Worm (Caenorhabditis elegans) whole organism, L1 larva: ENCODE measurements around the gene zig-12.

Experiments used
- C04F5.9 ChIP-seq: sonication (generic microtip); optimal IDR thresholded peaks from 2 replicates; lab custom pipeline; 2016; ENCODE audit warnings: missing genetic modification characterization, missing compliant biosample characterization
- C34B4.2 ChIP-seq: sonication (generic microtip); optimal IDR thresholded peaks from 2 replicates; lab custom pipeline; 2017; ENCODE audit warnings: mild to moderate bottlenecking, missing genetic modification characterization, missing compliant biosample characterization
- Y116A8C.19 ChIP-seq: sonication (generic microtip); optimal IDR thresholded peaks from 2 replicates; lab custom pipeline; 2016; ENCODE audit warnings: missing compliant biosample characterization, missing genetic modification characterization, borderline replicate concordance
- aha-1 ChIP-seq: fragments of 150-350 bp; optimal IDR thresholded peaks from 2 replicates; lab custom pipeline; 2014; ENCODE audit warnings: missing biosample characterization, missing genetic modification characterization
- ama-1 ChIP-seq: fragments of 150-350 bp; optimal IDR thresholded peaks from 2 replicates; lab custom pipeline; 2014
- blmp-1 ChIP-seq: fragments of 150-350 bp; optimal IDR thresholded peaks from 2 replicates; lab custom pipeline; 2014; ENCODE audit warnings: missing biosample characterization, missing genetic modification characterization
- ceh-63 ChIP-seq: fragments of 200-800 bp; sonication (Bioruptor generic); optimal IDR thresholded peaks from 2 replicates; lab custom pipeline; 2018; ENCODE audit warnings: mild to moderate bottlenecking, missing genetic modification characterization, missing compliant biosample characterization
- ceh-8 ChIP-seq: fragments of 200-800 bp; sonication (Bioruptor generic); optimal IDR thresholded peaks from 2 replicates; lab custom pipeline; 2018; ENCODE audit warnings: mild to moderate bottlenecking, missing genetic modification characterization, moderate library complexity, missing compliant biosample characterization
- ceh-88 ChIP-seq: fragments of 200-800 bp; sonication (Bioruptor generic); IDR thresholded peaks from 2 replicates; pipeline ENCODE4 v1.3.6; 2022; ENCODE audit warnings: missing genetic modification characterization, missing compliant biosample characterization
- ceh-90 ChIP-seq: sonication (generic microtip); optimal IDR thresholded peaks from 2 replicates; lab custom pipeline; 2016; ENCODE audit warnings: missing genetic modification characterization, missing compliant biosample characterization
- ces-1 ChIP-seq: fragments of 150-350 bp; optimal IDR thresholded peaks from 2 replicates; lab custom pipeline; 2014; ENCODE audit warnings: missing biosample characterization, missing genetic modification reagents, missing genetic modification characterization
- egl-13 ChIP-seq: sonication (generic microtip); optimal IDR thresholded peaks from 2 replicates; lab custom pipeline; 2016; ENCODE audit warnings: missing genotype, missing genetic modification reagents, missing genetic modification characterization, missing compliant biosample characterization
- egl-27 ChIP-seq, 2 experiments: fragments of 150-350 bp in 1 of 2; sonication (generic microtip); optimal IDR thresholded peaks; 3 replicates each; lab custom pipeline; 2017 to 2018; ENCODE audit warnings: missing biosample characterization in 2 of 2, missing genetic modification characterization in 2 of 2, missing genetic modification reagents in 2 of 2
- fos-1 ChIP-seq: fragments of 150-350 bp; optimal IDR thresholded peaks from 2 replicates; lab custom pipeline; 2014; ENCODE audit warnings: missing biosample characterization, missing genetic modification characterization
- hlh-17 ChIP-seq: fragments of 200-800 bp; sonication (Bioruptor generic); optimal IDR thresholded peaks from 2 replicates; lab custom pipeline; 2018; ENCODE audit warnings: missing genetic modification characterization, mild to moderate bottlenecking, missing compliant biosample characterization, moderate library complexity, borderline replicate concordance
- hlh-4 ChIP-seq: sonication (generic microtip); optimal IDR thresholded peaks from 2 replicates; lab custom pipeline; 2016; ENCODE audit warnings: mild to moderate bottlenecking, missing genetic modification characterization, missing compliant biosample characterization
- irx-1 ChIP-seq: sonication (generic microtip); optimal IDR thresholded peaks from 2 replicates; lab custom pipeline; 2016; ENCODE audit warnings: missing genetic modification characterization, missing compliant biosample characterization
- jun-1 ChIP-seq: fragments of 150-350 bp; optimal IDR thresholded peaks from 2 replicates; lab custom pipeline; 2014; ENCODE audit warnings: missing biosample characterization, missing genetic modification reagents, missing genetic modification characterization
- lin-13 ChIP-seq: fragments of 150-350 bp; optimal IDR thresholded peaks from 2 replicates; lab custom pipeline; 2014; ENCODE audit warnings: missing biosample characterization, missing genetic modification reagents, missing genetic modification characterization
- lin-14 ChIP-seq: fragments of 200-800 bp; sonication (Bioruptor generic); optimal IDR thresholded peaks from 2 replicates; lab custom pipeline; 2018; ENCODE audit warnings: mild to moderate bottlenecking, missing genetic modification characterization, moderate library complexity, missing compliant biosample characterization
- lin-15B ChIP-seq: fragments of 150-350 bp; sonication (generic microtip); optimal IDR thresholded peaks from 3 replicates; lab custom pipeline; 2014; ENCODE audit warnings: missing biosample characterization, missing genetic modification characterization
- lin-35 ChIP-seq, 2 experiments: fragments of 150-350 bp; optimal IDR thresholded peaks; 2 replicates each; lab custom pipeline; 2014; ENCODE audit warnings: missing biosample characterization in 2 of 2, missing genetic modification characterization in 2 of 2, missing genetic modification reagents in 2 of 2
- lin-39 ChIP-seq: fragments of 150-350 bp; optimal IDR thresholded peaks from 2 replicates; lab custom pipeline; 2014; ENCODE audit warnings: missing biosample characterization, missing genetic modification reagents, missing genetic modification characterization
- lsy-2 ChIP-seq, 2 experiments: fragments of 150-350 bp; optimal IDR thresholded peaks; 2 replicates each; lab custom pipeline; 2014; ENCODE audit warnings: missing biosample characterization in 2 of 2, missing genetic modification characterization in 2 of 2
- mep-1 ChIP-seq: fragments of 150-350 bp; optimal IDR thresholded peaks from 2 replicates; lab custom pipeline; 2014; ENCODE audit warnings: missing biosample characterization, missing genetic modification characterization
- nhr-11 ChIP-seq: fragments of 150-350 bp; optimal IDR thresholded peaks from 2 replicates; lab custom pipeline; 2014; ENCODE audit warnings: missing biosample characterization, missing genetic modification characterization
- nhr-19 ChIP-seq: fragments of 200-800 bp; sonication (Bioruptor generic); conservative IDR thresholded peaks from 2 replicates; pipeline ENCODE4 v1.3.6; 2022; ENCODE audit warnings: missing genetic modification characterization, missing compliant biosample characterization
- nhr-20 ChIP-seq: sonication (generic microtip); optimal IDR thresholded peaks from 2 replicates; lab custom pipeline; 2016; ENCODE audit warnings: mild to moderate bottlenecking, missing genetic modification characterization, missing compliant biosample characterization
- nhr-47 ChIP-seq: sonication (generic microtip); optimal IDR thresholded peaks from 2 replicates; lab custom pipeline; 2016; ENCODE audit warnings: mild to moderate bottlenecking, missing genetic modification characterization, moderate library complexity, missing compliant biosample characterization
- nhr-85 ChIP-seq: sonication (generic microtip); peaks from one replicate; lab custom pipeline; 2016; ENCODE audit warnings: missing genetic modification characterization, inconsistent platforms, missing compliant biosample characterization
- pag-3 ChIP-seq: sonication (generic microtip); optimal IDR thresholded peaks from 2 replicates; lab custom pipeline; 2017; ENCODE audit warnings: missing genetic modification characterization, mild to moderate bottlenecking, missing compliant biosample characterization, antibody characterized with exemption, borderline replicate concordance; ENCODE audit not compliant: insufficient read depth
- pqm-1 ChIP-seq: sonication (generic microtip); optimal IDR thresholded peaks from 3 replicates; lab custom pipeline; 2017; ENCODE audit warnings: missing biosample characterization, missing genetic modification characterization
- rnt-1 ChIP-seq: sonication (generic microtip); optimal IDR thresholded peaks from 2 replicates; lab custom pipeline; 2016; ENCODE audit warnings: mild to moderate bottlenecking, missing genetic modification characterization, moderate library complexity, missing compliant biosample characterization
- skn-1 ChIP-seq: fragments of 150-350 bp; optimal IDR thresholded peaks from 2 replicates; lab custom pipeline; 2014; ENCODE audit warnings: missing biosample characterization, missing genetic modification characterization
- sox-4 ChIP-seq: sonication (generic microtip); optimal IDR thresholded peaks from 2 replicates; lab custom pipeline; 2016; ENCODE audit warnings: missing genetic modification characterization, missing compliant biosample characterization
- sptf-1 ChIP-seq: fragments of 150-350 bp; optimal IDR thresholded peaks from 2 replicates; lab custom pipeline; 2014; ENCODE audit warnings: missing biosample characterization, missing genetic modification characterization
- sup-37 ChIP-seq: fragments of 200-800 bp; sonication (Bioruptor generic); optimal IDR thresholded peaks from 2 replicates; lab custom pipeline; 2018; ENCODE audit warnings: mild to moderate bottlenecking, missing genetic modification characterization, missing compliant biosample characterization
- swsn-7 ChIP-seq: sonication (generic microtip); optimal IDR thresholded peaks from 2 replicates; lab custom pipeline; 2016; ENCODE audit warnings: missing genetic modification characterization, missing compliant biosample characterization
- tlp-1 ChIP-seq: fragments of 150-350 bp; optimal IDR thresholded peaks from 2 replicates; lab custom pipeline; 2014; ENCODE audit warnings: missing biosample characterization, missing genetic modification characterization
- unc-62 ChIP-seq: fragments of 150-350 bp; optimal IDR thresholded peaks from 2 replicates; lab custom pipeline; 2014; ENCODE audit warnings: missing biosample characterization, missing genetic modification reagents, missing genetic modification characterization
- unc-86 ChIP-seq: sonication (generic microtip); optimal IDR thresholded peaks from 2 replicates; lab custom pipeline; 2016; ENCODE audit warnings: missing genetic modification characterization, missing compliant biosample characterization
- vab-15 ChIP-seq: sonication (generic microtip); optimal IDR thresholded peaks from 2 replicates; lab custom pipeline; 2017; ENCODE audit warnings: missing genotype, mild to moderate bottlenecking, missing genetic modification characterization, missing compliant biosample characterization
- zip-4 ChIP-seq: fragments of 200-800 bp; sonication (Bioruptor generic); optimal IDR thresholded peaks from 2 replicates; lab custom pipeline; 2018; ENCODE audit warnings: mild to moderate bottlenecking, missing genetic modification characterization, moderate library complexity, missing compliant biosample characterization
- ztf-11 ChIP-seq, 2 experiments: sonication (generic microtip); optimal IDR thresholded peaks; 2 replicates each; lab custom pipeline; 2016 to 2017; ENCODE audit warnings: missing genetic modification characterization in 2 of 2, missing biosample characterization in 1 of 2, missing compliant biosample characterization in 1 of 2
- ztf-4 ChIP-seq: fragments of 150-350 bp; optimal IDR thresholded peaks from 2 replicates; lab custom pipeline; 2014; ENCODE audit warnings: missing biosample characterization, missing genetic modification characterization

zig-12 gene

ce11 chrX:8806070-8806799 lies 42.5 kb downstream of the zig-12 start, which contains the start of gene R04E5.8 (continued):
- no peak for TF ChIP-seq lin-39 (tag; lab: Kevin White, UChicago)
- TF ChIP-seq ama-1 (lab: Kevin White, UChicago): no peak
- no peak for TF ChIP-seq ceh-63
- no peak for TF ChIP-seq Y116A8C.19
- no peak for TF ChIP-seq egl-27 (tag; optimal IDR thresholded peaks at IDR 0.05; lab: Kevin White, UChicago)
- no peak for TF ChIP-seq vab-15 (tag; lab: Kevin White, UChicago)
- no peak for TF ChIP-seq hlh-4 (tag; lab: Kevin White, UChicago)
- no peak for TF ChIP-seq mep-1 (tag; lab: Kevin White, UChicago)
- TF ChIP-seq skn-1 (tag; lab: Kevin White, UChicago): no peak
- no peak for TF ChIP-seq nhr-19 (GFP tag; lab: Robert Waterston, UW)
- TF ChIP-seq pqm-1: no peak

ce11 chrX:8808740-8809139 lies 45.0 kb downstream of the zig-12 start:
- TF ChIP-seq nhr-11 (tag; lab: Kevin White, UChicago): no peak
- TF ChIP-seq ztf-11 (tag; optimal IDR thresholded peaks at IDR 0.05; lab: Kevin White, UChicago): no peak
- no peak for TF ChIP-seq ceh-88 (GFP tag; lab: Robert Waterston, UW)
- no peak for TF ChIP-seq C34B4.2 (tag; lab: Kevin White, UChicago)
- no peak for TF ChIP-seq lin-14
- TF ChIP-seq ceh-90 (tag; lab: Kevin White, UChicago): no peak
- TF ChIP-seq nhr-47 (tag; lab: Kevin White, UChicago): no peak
- no peak for TF ChIP-seq ceh-63

ce11 chrX:8810908-8811307 lies 47.2 kb downstream of the zig-12 start, which contains the start of gene R04E5.9:
Gene R04E5.9 (minus strand): TSS chrX:8811142.
- no peak for TF ChIP-seq C34B4.2 (tag; lab: Kevin White, UChicago)
- peak; percentile 59 for TF ChIP-seq ztf-4
- TF ChIP-seq zip-4 (GFP tag; lab: Kevin White, UChicago): peak; percentile 32
- peak; percentile 53 for TF ChIP-seq nhr-11 (tag; lab: Kevin White, UChicago)
- TF ChIP-seq hlh-17: no peak
- TF ChIP-seq blmp-1: peak; percentile 88
- TF ChIP-seq nhr-20: peak; percentile 86
- no peak for TF ChIP-seq pag-3
- TF ChIP-seq ceh-90 (tag; lab: Kevin White, UChicago): no peak
- no peak for TF ChIP-seq tlp-1 (tag; lab: Kevin White, UChicago)
- peak; percentile 79 for TF ChIP-seq fos-1
- peak; percentile 63 to 81 for TF ChIP-seq lin-35 (GFP tag; optimal IDR thresholded peaks at IDR 0.05; lab: Kevin White, UChicago)
- no peak for TF ChIP-seq aha-1 (tag; lab: Kevin White, UChicago)
- TF ChIP-seq nhr-85 (tag; lab: Kevin White, UChicago): peak; percentile 82
- TF ChIP-seq ces-1 (GFP tag; lab: Kevin White, UChicago): no peak
- peak; percentile 13 for TF ChIP-seq ceh-8 (GFP tag; lab: Kevin White, UChicago)
- no peak for TF ChIP-seq ceh-63
- TF ChIP-seq ama-1 (lab: Kevin White, UChicago): peak; percentile 21
- TF ChIP-seq sptf-1: no peak
- TF ChIP-seq Y116A8C.19: no peak
- TF ChIP-seq egl-13 (tag; lab: Kevin White, UChicago): peak; percentile 89
- peak; percentile 91 for TF ChIP-seq nhr-47 (tag; lab: Kevin White, UChicago)
- TF ChIP-seq C04F5.9 (tag; lab: Kevin White, UChicago): no peak
- peak; percentile 87 for TF ChIP-seq swsn-7 (tag; lab: Kevin White, UChicago)
- no peak for TF ChIP-seq lin-15B (tag; lab: Kevin White, UChicago)
- TF ChIP-seq sox-4 (tag; lab: Kevin White, UChicago): peak; percentile 69
- peak; percentile 91 for TF ChIP-seq unc-86 (tag; lab: Kevin White, UChicago)
- no peak for TF ChIP-seq sup-37 (GFP tag; lab: Kevin White, UChicago)
- peak; percentile 68; the same call in 1 of the 2 replicates for TF ChIP-seq ceh-88 (GFP tag; lab: Robert Waterston, UW)
- TF ChIP-seq rnt-1 (tag; lab: Kevin White, UChicago): peak; percentile 71
- peak; percentile 63 for TF ChIP-seq lin-13 (GFP tag; lab: Kevin White, UChicago)
- TF ChIP-seq ztf-11 (tag; optimal IDR thresholded peaks at IDR 0.05; lab: Kevin White, UChicago): peak in 1 of 2 experiments; percentile 56
- TF ChIP-seq jun-1 (tag; lab: Kevin White, UChicago): peak; percentile 88
- TF ChIP-seq unc-62: no peak
- peak; percentile 65 to 85 for TF ChIP-seq lsy-2 (tag; optimal IDR thresholded peaks at IDR 0.05; lab: Kevin White, UChicago)
- TF ChIP-seq irx-1 (tag; lab: Kevin White, UChicago): peak; percentile 62
- peak; percentile 99 for TF ChIP-seq lin-14
- no peak for TF ChIP-seq hlh-4 (tag; lab: Kevin White, UChicago)
